Worm (Caenorhabditis elegans) whole organism, L1 larva: ENCODE data around the gene T05E12.8.

Source experiments
- ces-1 ChIP-seq: fragments of 150-350 bp; optimal IDR thresholded peaks from 2 replicates; lab custom pipeline; 2014; ENCODE audit warnings: missing biosample characterization, missing genetic modification reagents, missing genetic modification characterization
- fkh-10 ChIP-seq: sonication (generic microtip); optimal IDR thresholded peaks from 2 replicates; lab custom pipeline; 2017; ENCODE audit warnings: missing biosample characterization, missing genetic modification reagents, missing genetic modification characterization
- nhr-11 ChIP-seq: fragments of 150-350 bp; optimal IDR thresholded peaks from 2 replicates; lab custom pipeline; 2014; ENCODE audit warnings: missing biosample characterization, missing genetic modification characterization
- nhr-237 ChIP-seq: fragments of 150-350 bp; optimal IDR thresholded peaks from 2 replicates; lab custom pipeline; 2014; ENCODE audit warnings: missing biosample characterization, missing genetic modification characterization
- tbx-2 ChIP-seq: sonication (generic microtip); optimal IDR thresholded peaks from 2 replicates; lab custom pipeline; 2016; ENCODE audit warnings: missing genetic modification characterization, missing compliant biosample characterization
- unc-130 ChIP-seq: fragments of 150-350 bp; optimal IDR thresholded peaks from 2 replicates; lab custom pipeline; 2017; ENCODE audit warnings: missing biosample characterization, missing genetic modification characterization, inconsistent platforms
- ztf-11 ChIP-seq, 2 experiments: sonication (generic microtip); optimal IDR thresholded peaks; 2 replicates each; lab custom pipeline; 2016 to 2017; ENCODE audit warnings: missing genetic modification characterization in 2 of 2, missing biosample characterization in 1 of 2, missing compliant biosample characterization in 1 of 2

ce11 chrV:17042263-17042662, 26.7 kb upstream of the T05E12.8 start, which contains the start of gene hpo-33:
- TF ChIP-seq ztf-11 (tag; optimal IDR thresholded peaks at IDR 0.05; lab: Kevin White, UChicago) (no peak), unc-130 (tag; lab: Kevin White, UChicago) (no peak), nhr-237 (tag; lab: Kevin White, UChicago) (no peak), ces-1 (GFP tag; lab: Kevin White, UChicago) (no peak), tbx-2 (tag; lab: Kevin White, UChicago) (no peak), nhr-11 (no peak), fkh-10 (GFP tag; lab: Kevin White, UChicago) (no peak)
